Worm (Caenorhabditis elegans) whole organism, early embryonic: ENCODE data around the gene H04D03.6.

Experiments used
- ama-1 ChIP-seq: fragments of 150-350 bp; optimal IDR thresholded peaks from 2 replicates; lab custom pipeline; 2014
- sea-1 ChIP-seq: fragments of 200-800 bp; sonication (Bioruptor generic); conservative IDR thresholded peaks from 2 replicates; pipeline ENCODE4 v1.3.6; 2022; ENCODE audit warnings: missing genetic modification characterization, missing compliant biosample characterization
- tra-4 ChIP-seq: sonication (generic microtip); optimal IDR thresholded peaks from 2 replicates; lab custom pipeline; 2017; ENCODE audit warnings: missing genetic modification characterization, missing compliant biosample characterization

DNA sequence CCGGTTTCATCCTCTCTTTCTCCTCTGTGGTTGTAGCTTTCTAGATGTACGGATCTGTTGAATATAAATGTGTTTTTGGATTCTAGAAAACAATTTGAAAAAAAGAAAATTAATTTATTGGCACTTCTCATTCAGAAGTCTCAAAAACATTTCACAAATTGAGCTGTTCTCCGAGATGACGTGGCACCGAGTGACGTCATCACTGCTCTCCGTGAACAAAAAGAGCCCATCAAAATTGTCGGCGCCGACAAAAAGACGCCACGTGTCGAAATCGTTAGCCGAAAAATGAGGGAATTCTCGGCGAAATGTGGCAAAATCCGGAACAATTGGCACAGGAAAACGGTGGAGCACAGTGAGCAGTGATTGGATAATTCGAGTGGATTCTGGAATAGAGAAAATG, 17.0 kb downstream of the H04D03.6 start:
- TF ChIP-seq ama-1 (lab: Kevin White, UChicago): no peak
- TF ChIP-seq tra-4 (tag; lab: Kevin White, UChicago): no peak
- TF ChIP-seq sea-1: no peak
